Fruit fly (Drosophila melanogaster) whole organism, embryonic: ENCODE data around the gene CG8837.

Experiments used
- Atf3 ChIP-seq: fragments of 200-800 bp; sonication (Bioruptor generic); optimal IDR thresholded peaks from 3 replicates; lab custom pipeline; 2016; ENCODE audit warnings: missing biosample characterization, missing genetic modification characterization
- BEAF-32 ChIP-seq: fragments of 200-800 bp; sonication (Bioruptor generic); optimal IDR thresholded peaks from 3 replicates; lab custom pipeline; 2017; ENCODE audit warnings: missing biosample characterization, missing genetic modification characterization, mild to moderate bottlenecking, moderate library complexity, missing genetic modification reagents
- Bgb ChIP-seq: fragments of 200-800 bp; sonication (Bioruptor generic); IDR thresholded peaks from 2 replicates; pipeline ENCODE4 v1.3.6; 2022; ENCODE audit warnings: missing biosample characterization, missing genetic modification characterization; ENCODE audit not compliant: partially characterized antibody
- CG10366 ChIP-seq: fragments of 200-800 bp; sonication (Bioruptor generic); IDR thresholded peaks from 2 replicates; pipeline ENCODE4 v1.3.6; 2022; ENCODE audit warnings: missing biosample characterization, missing genetic modification characterization
- CG11723 ChIP-seq: fragments of 200-800 bp; sonication (Bioruptor generic); optimal IDR thresholded peaks from 2 replicates; lab custom pipeline; 2017; ENCODE audit warnings: missing biosample characterization, mild to moderate bottlenecking, missing genetic modification characterization
- CG12744 ChIP-seq: fragments of 200-800 bp; sonication (Bioruptor generic); optimal IDR thresholded peaks from 2 replicates; lab custom pipeline; 2016; ENCODE audit warnings: missing biosample characterization, missing genetic modification characterization
- CG13424 ChIP-seq: fragments of 200-800 bp; sonication (Bioruptor generic); optimal IDR thresholded peaks from 2 replicates; lab custom pipeline; 2019; ENCODE audit warnings: missing biosample characterization, mild to moderate bottlenecking, missing genetic modification characterization, moderate library complexity
- CG14667 ChIP-seq: fragments of 200-800 bp; sonication (Bioruptor generic); IDR thresholded peaks from 2 replicates; pipeline ENCODE4 v1.3.6; 2022; ENCODE audit warnings: missing biosample characterization, missing genetic modification characterization
- CG14860 ChIP-seq: fragments of 200-800 bp; sonication (Bioruptor generic); IDR thresholded peaks from 3 replicates; pipeline ENCODE4 v1.3.6; 2022; ENCODE audit warnings: missing biosample characterization, missing genetic modification characterization; ENCODE audit not compliant: partially characterized antibody
- CG14965 ChIP-seq: fragments of 200-800 bp; sonication (Bioruptor generic); optimal IDR thresholded peaks from 2 replicates; lab custom pipeline; 2016; ENCODE audit warnings: missing biosample characterization, missing genetic modification characterization, borderline replicate concordance
- CG1529 ChIP-seq: fragments of 200-800 bp; sonication (Bioruptor generic); optimal IDR thresholded peaks from 3 replicates; lab custom pipeline; 2018; ENCODE audit warnings: missing biosample characterization, missing genetic modification characterization
- CG16815 ChIP-seq: fragments of 200-800 bp; sonication (Bioruptor generic); optimal IDR thresholded peaks from 3 replicates; lab custom pipeline; 2017; ENCODE audit warnings: missing biosample characterization, mild to moderate bottlenecking, missing genetic modification characterization
- CG17829 ChIP-seq: fragments of 200-800 bp; optimal IDR thresholded peaks from 2 replicates; lab custom pipeline; 2019; ENCODE audit warnings: missing biosample characterization, mild to moderate bottlenecking, missing genetic modification characterization, moderate library complexity
- CG18764 ChIP-seq: fragments of 200-800 bp; sonication (Bioruptor generic); optimal IDR thresholded peaks from 3 replicates; lab custom pipeline; 2016; ENCODE audit warnings: missing biosample characterization, missing genetic modification characterization
- CG32532 ChIP-seq: fragments of 200-800 bp; sonication (Bioruptor generic); IDR thresholded peaks from 2 replicates; pipeline ENCODE4 v1.3.6; 2022; ENCODE audit warnings: missing biosample characterization, missing genetic modification characterization
- CG3838 ChIP-seq: fragments of 200-800 bp; sonication (Bioruptor generic); optimal IDR thresholded peaks from 3 replicates; lab custom pipeline; 2016; ENCODE audit warnings: missing biosample characterization, missing genetic modification characterization
- CG5245 ChIP-seq: fragments of 200-800 bp; sonication (Bioruptor generic); optimal IDR thresholded peaks from 3 replicates; lab custom pipeline; 2016; ENCODE audit warnings: missing biosample characterization, missing genetic modification characterization
- CG6175 ChIP-seq: fragments of 200-800 bp; sonication (Bioruptor generic); IDR thresholded peaks from 3 replicates; pipeline ENCODE4 v1.3.6; 2022; ENCODE audit warnings: missing biosample characterization, missing genetic modification characterization
- CG7745 ChIP-seq: fragments of 200-800 bp; sonication (Bioruptor generic); optimal IDR thresholded peaks from 2 replicates; lab custom pipeline; 2018; ENCODE audit warnings: missing biosample characterization, mild to moderate bottlenecking, missing genetic modification characterization, moderate library complexity
- CG7963 ChIP-seq: fragments of 200-800 bp; sonication (Bioruptor generic); IDR thresholded peaks from 3 replicates; pipeline ENCODE4 v1.3.6; 2022; ENCODE audit warnings: missing biosample characterization, missing genetic modification characterization; ENCODE audit not compliant: partially characterized antibody
- CG9215 ChIP-seq: fragments of 200-800 bp; sonication (Bioruptor generic); IDR thresholded peaks from 2 replicates; pipeline ENCODE4 v1.3.6; 2022; ENCODE audit warnings: missing biosample characterization, missing genetic modification characterization
- CHES-1-like ChIP-seq: fragments of 200-800 bp; sonication (Bioruptor generic); optimal IDR thresholded peaks from 2 replicates; lab custom pipeline; 2016; ENCODE audit warnings: missing biosample characterization, missing genetic modification characterization
- Ets97D ChIP-seq: fragments of 200-800 bp; sonication (Bioruptor generic); optimal IDR thresholded peaks from 3 replicates; lab custom pipeline; 2016; ENCODE audit warnings: missing biosample characterization, missing genetic modification characterization
- Lim3 ChIP-seq: fragments of 200-800 bp; sonication (Bioruptor generic); IDR thresholded peaks from 2 replicates; pipeline ENCODE4 v1.3.6; 2022; ENCODE audit warnings: missing biosample characterization, missing genetic modification characterization
- MESR4 ChIP-seq: fragments of 200-800 bp; sonication (Bioruptor generic); optimal IDR thresholded peaks from 2 replicates; lab custom pipeline; 2018; ENCODE audit warnings: missing biosample characterization, mild to moderate bottlenecking, missing genetic modification characterization, moderate library complexity
- Mes4 ChIP-seq: fragments of 200-800 bp; sonication (Bioruptor generic); optimal IDR thresholded peaks from 2 replicates; lab custom pipeline; 2016; ENCODE audit warnings: missing biosample characterization, missing genetic modification characterization
- Optix ChIP-seq: fragments of 200-800 bp; sonication (Bioruptor generic); IDR thresholded peaks from 3 replicates; pipeline ENCODE4 v1.3.6; 2022; ENCODE audit warnings: missing biosample characterization, missing genetic modification characterization
- Six4 ChIP-seq: fragments of 200-800 bp; sonication (Bioruptor generic); optimal IDR thresholded peaks from 2 replicates; lab custom pipeline; 2016; ENCODE audit warnings: missing biosample characterization, missing genetic modification characterization
- Trl ChIP-seq, 3 experiments: fragments of >200 bp in 2 of 3; fragments of 200-800 bp in 1 of 3; sonication (Bioruptor generic) in 1 of 3; optimal IDR thresholded peaks; 2 replicates in 1 of 3; 3 replicates in 2 of 3; lab custom pipeline; 2016 to 2017; ENCODE audit warnings: missing biosample characterization in 1 of 3, missing genetic modification characterization in 1 of 3
- az2 ChIP-seq: fragments of 200-800 bp; sonication (Bioruptor generic); optimal IDR thresholded peaks from 3 replicates; lab custom pipeline; 2016; ENCODE audit warnings: missing biosample characterization, missing genetic modification characterization
- bigmax ChIP-seq: fragments of 200-800 bp; sonication (Bioruptor generic); optimal IDR thresholded peaks from 2 replicates; lab custom pipeline; 2018; ENCODE audit warnings: missing biosample characterization, mild to moderate bottlenecking, missing genetic modification characterization
- bsh ChIP-seq, 2 experiments: fragments of 200-800 bp; sonication (Bioruptor generic); optimal IDR thresholded peaks; 2 replicates each; lab custom pipeline; 2017 to 2018; ENCODE audit warnings: mild to moderate bottlenecking in 2 of 2, missing biosample characterization in 2 of 2, missing genetic modification characterization in 2 of 2, moderate library complexity in 1 of 2
- caup ChIP-seq: fragments of 200-800 bp; sonication (Bioruptor generic); optimal IDR thresholded peaks from 3 replicates; lab custom pipeline; 2017; ENCODE audit warnings: missing biosample characterization, mild to moderate bottlenecking, missing genetic modification characterization, moderate library complexity; ENCODE audit not compliant: severe bottlenecking
- cg ChIP-seq: fragments of 200-800 bp; sonication (Bioruptor generic); optimal IDR thresholded peaks from 3 replicates; lab custom pipeline; 2019; ENCODE audit warnings: missing biosample characterization, mild to moderate bottlenecking, missing genetic modification characterization, moderate library complexity
- chinmo ChIP-seq: fragments of 200-800 bp; sonication (Bioruptor generic); IDR thresholded peaks from 4 replicates; pipeline ENCODE4 v1.3.6; 2022; ENCODE audit warnings: missing biosample characterization, missing genetic modification characterization; ENCODE audit not compliant: partially characterized antibody
- crc ChIP-seq: fragments of 200-800 bp; sonication (Bioruptor generic); optimal IDR thresholded peaks from 2 replicates; lab custom pipeline; 2016; ENCODE audit warnings: missing biosample characterization, missing genetic modification characterization
- ems ChIP-seq: fragments of 200-800 bp; sonication (Bioruptor generic); optimal IDR thresholded peaks from 3 replicates; lab custom pipeline; 2016; ENCODE audit warnings: missing biosample characterization, missing genetic modification characterization
- ewg ChIP-seq: fragments of 200-800 bp; sonication (Bioruptor generic); optimal IDR thresholded peaks from 3 replicates; lab custom pipeline; 2017; ENCODE audit warnings: mild to moderate bottlenecking, missing biosample characterization, missing genetic modification reagents, missing genetic modification characterization
- fd102C ChIP-seq: fragments of 200-800 bp; sonication (Bioruptor generic); optimal IDR thresholded peaks from 2 replicates; lab custom pipeline; 2018; ENCODE audit warnings: missing biosample characterization, mild to moderate bottlenecking, missing genetic modification characterization, moderate library complexity
- gcm2 ChIP-seq: fragments of 200-800 bp; sonication (Bioruptor generic); optimal IDR thresholded peaks from 2 replicates; lab custom pipeline; 2016; ENCODE audit warnings: missing biosample characterization, missing genetic modification characterization
- kay ChIP-seq: fragments of 200-800 bp; sonication (Bioruptor generic); optimal IDR thresholded peaks from 2 replicates; lab custom pipeline; 2016; ENCODE audit warnings: missing biosample characterization, missing genetic modification characterization
- odd ChIP-seq: fragments of 200-800 bp; sonication (Bioruptor generic); optimal IDR thresholded peaks from 2 replicates; lab custom pipeline; 2017; ENCODE audit warnings: missing biosample characterization, mild to moderate bottlenecking, missing genetic modification characterization
- repo ChIP-seq: fragments of 200-800 bp; sonication (Bioruptor generic); optimal IDR thresholded peaks from 2 replicates; lab custom pipeline; 2016; ENCODE audit warnings: missing biosample characterization, missing genetic modification characterization
- scrt ChIP-seq: fragments of 200-800 bp; sonication (Bioruptor generic); optimal IDR thresholded peaks from 2 replicates; lab custom pipeline; 2018; ENCODE audit warnings: missing biosample characterization, mild to moderate bottlenecking, missing genetic modification characterization, moderate library complexity
- shn ChIP-seq: fragments of 200-800 bp; sonication (Bioruptor generic); optimal IDR thresholded peaks from 3 replicates; lab custom pipeline; 2016; ENCODE audit warnings: missing biosample characterization, missing genetic modification characterization
- sima ChIP-seq: fragments of 200-800 bp; sonication (Bioruptor generic); optimal IDR thresholded peaks from 2 replicates; lab custom pipeline; 2016; ENCODE audit warnings: missing biosample characterization, missing genetic modification characterization
- stwl ChIP-seq: fragments of 200-800 bp; sonication (Bioruptor generic); optimal IDR thresholded peaks from 3 replicates; lab custom pipeline; 2018; ENCODE audit warnings: missing biosample characterization, mild to moderate bottlenecking, missing genetic modification characterization, moderate library complexity
- zen2 ChIP-seq: fragments of 200-800 bp; sonication (Bioruptor generic); IDR thresholded peaks from 3 replicates; pipeline ENCODE4 v1.3.6; 2022; ENCODE audit warnings: missing biosample characterization, missing genetic modification characterization; ENCODE audit not compliant: partially characterized antibody
- zf30C ChIP-seq: fragments of 200-800 bp; sonication (Bioruptor generic); optimal IDR thresholded peaks from 3 replicates; lab custom pipeline; 2018; ENCODE audit warnings: missing biosample characterization, mild to moderate bottlenecking, missing genetic modification characterization

Gene CG8837

DNA sequence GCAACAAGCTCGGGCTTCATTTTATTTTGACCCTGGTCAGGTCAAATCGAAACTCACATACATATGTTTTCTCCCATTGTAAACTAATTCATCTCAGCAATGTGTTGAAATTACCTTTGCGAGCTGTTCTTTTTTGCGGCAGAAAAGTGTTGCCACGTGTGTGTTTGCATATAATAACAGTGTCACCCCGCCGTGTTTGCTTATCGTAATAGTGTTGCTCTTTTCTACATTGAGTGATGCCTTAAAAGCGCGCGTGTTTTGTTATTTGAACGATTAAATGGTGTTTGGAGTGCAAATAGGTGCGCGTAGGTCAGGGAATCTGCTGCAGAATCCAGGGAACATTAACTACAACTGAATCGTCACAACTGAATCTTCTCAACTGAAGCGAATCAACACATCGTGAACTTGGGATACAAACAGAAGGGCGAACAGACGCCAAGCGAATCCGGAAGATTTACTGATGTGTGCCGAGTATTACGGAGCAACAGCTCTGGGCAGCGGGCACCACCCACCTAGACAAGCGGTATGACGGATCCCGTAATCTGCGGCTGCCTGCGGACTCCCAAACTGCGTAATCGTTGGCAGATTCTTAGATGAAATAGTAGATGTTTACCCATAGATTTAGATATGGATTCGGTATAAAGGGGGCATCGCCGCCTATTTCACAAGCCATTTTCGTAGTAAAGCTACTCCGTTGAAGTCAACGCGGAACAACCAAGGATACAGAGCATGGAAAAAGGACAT, 11.3 kb upstream of the CG8837 start, which contains the start of gene CG15406 (continued):
- TF ChIP-seq ewg (no peak), CG14667 (GFP tag; lab: Robert Waterston, UW) (no peak), odd (no peak), MESR4 (GFP tag; lab: Kevin White, UChicago) (no peak), fd102C (no peak), az2 (GFP tag; lab: Kevin White, UChicago) (no peak), gcm2 (GFP tag; lab: Kevin White, UChicago) (no peak), zen2 (GFP tag; lab: Robert Waterston, UW) (peak; percentile 37; the same call in 1 of the 3 replicates), CG18764 (GFP tag; lab: Kevin White, UChicago) (no peak), CG6175 (no peak), CG17829 (tag; lab: Kevin White, UChicago) (no peak), repo (GFP tag; lab: Kevin White, UChicago) (no peak), BEAF-32 (GFP tag; lab: Kevin White, UChicago) (no peak), CG9215 (GFP tag; lab: Robert Waterston, UW) (no peak), Ets97D (no peak), shn (GFP tag; lab: Kevin White, UChicago) (no peak), caup (GFP tag; lab: Kevin White, UChicago) (no peak), CG14965 (no peak), Atf3 (no peak), Mes4 (GFP tag; lab: Kevin White, UChicago) (no peak), stwl (tag; lab: Kevin White, UChicago) (peak; percentile 98), CG32532 (no peak), scrt (GFP tag; lab: Kevin White, UChicago) (no peak), Bgb (0 out of 2 replicates have a peak, but pooled peaks have one; percentile 28), zf30C (no peak), Lim3 (GFP tag; lab: Robert Waterston, UW) (no peak), bigmax (GFP tag; lab: Kevin White, UChicago) (no peak), kay (GFP tag; lab: Kevin White, UChicago) (no peak), CG7963 (GFP tag; lab: Robert Waterston, UW) (no peak), Trl (optimal IDR thresholded peaks at IDR 0.05; lab: Kevin White, UChicago) (no peak), Trl (GFP tag; optimal IDR thresholded peaks at IDR 0.05; lab: Kevin White, UChicago) (no peak), CG12744 (GFP tag; lab: Kevin White, UChicago) (no peak), bsh (GFP tag; optimal IDR thresholded peaks at IDR 0.05; lab: Kevin White, UChicago) (no peak), Optix (GFP tag; lab: Robert Waterston, UW) (no peak), CG14860 (peak; percentile 14; the same call in 1 of the 3 replicates), cg (GFP tag; lab: Kevin White, UChicago) (no peak), CG7745 (tag; lab: Kevin White, UChicago) (no peak), CG3838 (GFP tag; lab: Kevin White, UChicago) (no peak), Six4 (GFP tag; lab: Kevin White, UChicago) (no peak), CG11723 (GFP tag; lab: Kevin White, UChicago) (no peak), chinmo (GFP tag; lab: Robert Waterston, UW) (0 out of 4 replicates have a peak, but pooled peaks have one; percentile 28), CG13424 (tag; lab: Kevin White, UChicago) (no peak), sima (no peak), CG5245 (no peak), CG10366 (GFP tag; lab: Robert Waterston, UW) (no peak), CG1529 (GFP tag; lab: Kevin White, UChicago) (no peak), crc (GFP tag; lab: Kevin White, UChicago) (no peak), CG16815 (no peak), CHES-1-like (no peak), ems (GFP tag; lab: Kevin White, UChicago) (no peak)
